Fruit fly (Drosophila melanogaster) whole organism: ENCODE measurements around the gene Crz.

Source experiments
- CG8478 ChIP-seq: fragments of >200 bp; optimal IDR thresholded peaks from 2 replicates; lab custom pipeline; 2018; ENCODE audit warnings: inconsistent platforms
- EcR ChIP-seq, 2 experiments: fragments of >200 bp; optimal IDR thresholded peaks; 2 replicates each; lab custom pipeline; 2017; ENCODE audit warnings: missing biosample characterization in 2 of 2, missing genetic modification characterization in 2 of 2, missing genetic modification reagents in 2 of 2

- TF ChIP-seq CG8478 (lab: Kevin White, UChicago) (no peak), EcR (GFP tag; optimal IDR thresholded peaks at IDR 0.05; lab: Kevin White, UChicago) (no peak)
Measured at dm6 chr3R:14288669-14289383, 25.8 kb upstream of the Crz start, which contains the start of gene red.
